Worm (Caenorhabditis elegans) whole organism, L1 larva: ENCODE measurements around the gene F42A10.7.

ENCODE experiments used
- elt-3 ChIP-seq, 6 experiments: fragments of 150-350 bp in 1 of 6; sonication (generic microtip); optimal IDR thresholded peaks; 2 replicates each; lab custom pipeline; 2017 to 2018; ENCODE audit warnings: missing biosample characterization in 6 of 6, missing genetic modification characterization in 6 of 6, inconsistent platforms in 1 of 6
- ets-5 ChIP-seq: fragments of 200-800 bp; sonication (Bioruptor generic); IDR thresholded peaks from 2 replicates; pipeline ENCODE4 v1.3.6; 2022; ENCODE audit warnings: missing genetic modification characterization, missing compliant biosample characterization
- fos-1 ChIP-seq: fragments of 150-350 bp; optimal IDR thresholded peaks from 2 replicates; lab custom pipeline; 2014; ENCODE audit warnings: missing biosample characterization, missing genetic modification characterization
- lin-39 ChIP-seq: fragments of 150-350 bp; optimal IDR thresholded peaks from 2 replicates; lab custom pipeline; 2014; ENCODE audit warnings: missing biosample characterization, missing genetic modification reagents, missing genetic modification characterization
- swsn-7 ChIP-seq: sonication (generic microtip); optimal IDR thresholded peaks from 2 replicates; lab custom pipeline; 2016; ENCODE audit warnings: missing genetic modification characterization, missing compliant biosample characterization
- ztf-11 ChIP-seq, 2 experiments: sonication (generic microtip); optimal IDR thresholded peaks; 2 replicates each; lab custom pipeline; 2016 to 2017; ENCODE audit warnings: missing genetic modification characterization in 2 of 2, missing biosample characterization in 1 of 2, missing compliant biosample characterization in 1 of 2
- ztf-4 ChIP-seq: fragments of 150-350 bp; optimal IDR thresholded peaks from 2 replicates; lab custom pipeline; 2014; ENCODE audit warnings: missing biosample characterization, missing genetic modification characterization

DNA sequence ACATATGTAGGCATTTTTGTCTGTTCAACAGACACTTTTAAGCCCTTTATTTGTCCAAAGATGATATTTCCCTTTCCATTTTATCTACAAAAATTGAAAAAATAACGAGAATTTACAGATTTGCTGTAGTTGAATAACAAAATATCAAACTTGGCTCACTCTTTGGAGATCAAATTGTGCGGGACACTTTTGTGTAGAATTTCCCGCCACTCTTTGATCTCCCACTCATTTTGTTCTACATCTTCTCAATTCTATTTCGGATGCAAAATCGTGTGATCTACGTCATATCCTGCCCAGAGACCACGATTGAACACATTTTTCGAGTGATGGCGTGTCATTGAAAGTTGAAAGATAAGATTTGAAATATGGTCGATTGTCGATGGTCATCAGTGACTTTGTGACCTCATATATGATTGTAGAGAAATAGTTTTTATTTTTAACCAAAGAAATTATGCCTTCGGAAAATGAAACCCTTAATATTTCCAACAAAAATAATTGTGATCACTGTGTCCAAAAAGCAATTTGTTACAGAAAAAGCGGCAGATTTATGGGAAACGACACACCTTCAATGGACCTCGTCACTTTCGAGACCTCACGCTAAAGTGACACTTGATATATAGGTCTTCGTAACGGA lies 38.5 kb upstream of the F42A10.7 start, which contains the start of gene hot-4:
- TF ChIP-seq ets-5: no peak
- no peak for TF ChIP-seq ztf-4 (tag; lab: Kevin White, UChicago)
- no peak for TF ChIP-seq swsn-7 (tag; lab: Kevin White, UChicago)
- TF ChIP-seq elt-3 (tag; optimal IDR thresholded peaks at IDR 0.05; lab: Kevin White, UChicago): no peak
- no peak for TF ChIP-seq fos-1 (tag; lab: Kevin White, UChicago)
- TF ChIP-seq lin-39: no peak
- no peak for TF ChIP-seq ztf-11 (tag; optimal IDR thresholded peaks at IDR 0.05; lab: Kevin White, UChicago)
